Worm (Caenorhabditis elegans) whole organism, L4 larva: ENCODE measurements around the gene fbxc-54.

Source experiments
- ama-1 ChIP-seq: fragments of 150-350 bp; optimal IDR thresholded peaks from 2 replicates; lab custom pipeline; 2014; ENCODE audit warnings: inconsistent platforms, mixed read lengths
- duxl-1 ChIP-seq: sonication (generic microtip); optimal IDR thresholded peaks from 2 replicates; lab custom pipeline; 2016; ENCODE audit warnings: mild to moderate bottlenecking, missing genetic modification characterization, moderate library complexity, missing compliant biosample characterization; ENCODE audit not compliant: poor library complexity
- dve-1 ChIP-seq: sonication (generic microtip); optimal IDR thresholded peaks from 2 replicates; lab custom pipeline; 2017; ENCODE audit warnings: antibody characterized with exemption, mild to moderate bottlenecking, missing genetic modification characterization, missing compliant biosample characterization; ENCODE audit not compliant: insufficient read depth
- jun-1 ChIP-seq: fragments of 150-350 bp; optimal IDR thresholded peaks from 2 replicates; lab custom pipeline; 2014; ENCODE audit warnings: missing biosample characterization, missing genetic modification reagents, missing genetic modification characterization
- nhr-41 ChIP-seq: fragments of 200-800 bp; sonication (Bioruptor generic); IDR thresholded peaks from 2 replicates; pipeline ENCODE4 v1.3.6; 2022; ENCODE audit warnings: missing genetic modification reagents, missing genetic modification characterization, missing compliant biosample characterization
- pqm-1 ChIP-seq: sonication (generic microtip); optimal IDR thresholded peaks from 2 replicates; lab custom pipeline; 2017; ENCODE audit warnings: missing biosample characterization, missing genetic modification characterization
- snpc-4 ChIP-seq: fragments of 150-350 bp; optimal IDR thresholded peaks from 2 replicates; lab custom pipeline; 2014; ENCODE audit warnings: missing biosample characterization, missing genetic modification characterization
- spr-3 ChIP-seq: fragments of 200-800 bp; sonication (Bioruptor generic); optimal IDR thresholded peaks from 2 replicates; lab custom pipeline; 2018; ENCODE audit warnings: mild to moderate bottlenecking, missing genetic modification characterization, missing compliant biosample characterization

- TF ChIP-seq spr-3 (GFP tag; lab: Kevin White, UChicago), result no peak
- TF ChIP-seq nhr-41, result no peak
- TF ChIP-seq ama-1 (lab: Kevin White, UChicago), result peak; percentile 4
- no peak for TF ChIP-seq duxl-1 (tag; lab: Kevin White, UChicago)
- TF ChIP-seq pqm-1 (tag; lab: Kevin White, UChicago), result no peak
- no peak for TF ChIP-seq jun-1
- TF ChIP-seq dve-1 (tag; lab: Kevin White, UChicago), result no peak
- TF ChIP-seq snpc-4 (tag; lab: Kevin White, UChicago), result no peak
Observed at ce11 chrII:44740-45139, 13.2 kb downstream of the fbxc-54 start, which contains the start of gene rpoa-49.
